Fruit fly (Drosophila melanogaster): ENCODE measurements around the gene Oseg5.
A peak's percentile ranks its signal among the peaks of the same experiment; 100 is the strongest.

Gene Oseg5

DNA sequence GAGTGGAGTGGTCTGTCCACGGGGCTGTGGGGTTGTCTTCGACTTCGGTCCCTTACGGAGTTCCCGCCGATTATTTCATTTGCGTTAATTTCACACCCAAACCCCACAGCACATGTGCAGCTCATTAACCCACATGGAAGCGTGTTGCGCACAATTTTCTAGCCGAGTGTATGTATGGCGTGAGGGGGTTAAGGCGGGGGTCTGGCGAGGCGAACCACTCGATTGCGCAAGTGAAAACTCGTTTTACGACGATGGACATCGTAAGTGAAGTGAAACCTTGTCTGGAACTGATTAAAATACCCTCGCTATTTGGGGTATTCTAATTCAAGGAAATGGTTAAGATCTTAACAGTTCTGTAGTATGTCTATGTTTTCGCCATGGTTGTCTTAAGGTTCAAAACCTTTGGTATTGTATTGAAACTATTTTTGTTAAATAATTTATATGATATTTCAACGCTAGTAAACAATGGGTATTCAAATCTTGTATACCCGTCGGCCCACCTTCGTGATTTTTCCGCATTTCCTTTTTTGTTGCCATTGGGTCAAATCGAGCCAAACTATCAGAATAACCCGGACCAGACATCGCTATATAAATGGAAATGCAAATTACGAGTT is 24.5 kb downstream of the Oseg5 start (continued):
- TF ChIP-seq CG30431 (GFP tag; optimal IDR thresholded peaks at IDR 0.05) (no peak), CG1792 (GFP tag; optimal IDR thresholded peaks at IDR 0.05) (no peak), CG13296 (GFP tag; optimal IDR thresholded peaks at IDR 0.05) (peak; percentile 68), CG8924 (tag; optimal IDR thresholded peaks at IDR 0.05) (peak; percentile 57), CG2889 (GFP tag; IDR thresholded peaks at IDR 0.05) (no peak), scrt (GFP tag; optimal IDR thresholded peaks at IDR 0.05) (no peak), zfh2 (GFP tag; optimal IDR thresholded peaks at IDR 0.05) (no peak), nau (GFP tag; optimal IDR thresholded peaks at IDR 0.05) (peak; percentile 18), dati (GFP tag; IDR thresholded peaks at IDR 0.05) (no peak), CG2199 (GFP tag; IDR thresholded peaks at IDR 0.05) (no peak), Adf1 (GFP tag; IDR thresholded peaks at IDR 0.05) (no peak), CG7271 (tag; optimal IDR thresholded peaks at IDR 0.05) (no peak), lmd (GFP tag; IDR thresholded peaks at IDR 0.05) (peak; percentile 53; the same call in 1 of the 2 replicates), CG15696 (tag; optimal IDR thresholded peaks at IDR 0.05) (no peak), CG14667 (GFP tag; IDR thresholded peaks at IDR 0.05) (0 out of 2 replicates have a peak, but pooled peaks have one; percentile 30), stc (GFP tag; IDR thresholded peaks at IDR 0.05) (0 out of 2 replicates have a peak, but pooled peaks have one; percentile 30), CG2678 (tag; optimal IDR thresholded peaks at IDR 0.05) (peak; percentile 66), Usf (GFP tag; optimal IDR thresholded peaks at IDR 0.05) (no peak), CG9215 (GFP tag; IDR thresholded peaks at IDR 0.05) (0 out of 2 replicates have a peak, but pooled peaks have one; percentile 16), Xbp1 (GFP tag; optimal IDR thresholded peaks at IDR 0.05) (peak; percentile 52), CG3065 (GFP tag; optimal IDR thresholded peaks at IDR 0.05) (no peak), CG7928 (GFP tag; optimal IDR thresholded peaks at IDR 0.05) (no peak), H2.0 (GFP tag; IDR thresholded peaks at IDR 0.05) (peak; percentile 39; the same call in 1 of the 2 replicates), Ssrp (tag; optimal IDR thresholded peaks at IDR 0.05) (peak; percentile 46), Lhr (GFP tag; optimal IDR thresholded peaks at IDR 0.05) (no peak), Tbp (GFP tag; optimal IDR thresholded peaks at IDR 0.05) (no peak), CG16815 (GFP tag; optimal IDR thresholded peaks at IDR 0.05) (no peak), tup (GFP tag; optimal IDR thresholded peaks at IDR 0.05) (peak; percentile 11), CG3995 (GFP tag; optimal IDR thresholded peaks at IDR 0.05) (no peak), D (optimal IDR thresholded peaks at IDR 0.05) (no peak), D (GFP tag; optimal IDR thresholded peaks at IDR 0.05) (peak; percentile 17), CG7372 (GFP tag; IDR thresholded peaks at IDR 0.05) (peak; percentile 48; the same call in 1 of the 2 replicates), CG13424 (tag; optimal IDR thresholded peaks at IDR 0.05) (peak; percentile 55), CG42726 (GFP tag; IDR thresholded peaks at IDR 0.05; ENCODE audit: partially characterized antibody) (no peak), Myb (GFP tag; optimal IDR thresholded peaks at IDR 0.05) (no peak), CG32532 (GFP tag; IDR thresholded peaks at IDR 0.05) (peak; percentile 35; the same call in 1 of the 2 replicates), CG18011 (GFP tag; optimal IDR thresholded peaks at IDR 0.05) (no peak), CG12769 (tag; optimal IDR thresholded peaks at IDR 0.05) (peak; percentile 19), lab (GFP tag; optimal IDR thresholded peaks at IDR 0.05) (peak; percentile 54), otp (GFP tag; IDR thresholded peaks at IDR 0.05) (no peak), E2f1 (GFP tag; IDR thresholded peaks at IDR 0.05) (peak; percentile 55; the same call in 1 of the 2 replicates), CG7839 (tag; optimal IDR thresholded peaks at IDR 0.05) (peak; percentile 62), CG6175 (GFP tag; IDR thresholded peaks at IDR 0.05) (no peak), emc (GFP tag; optimal IDR thresholded peaks at IDR 0.05) (no peak), Bgb (GFP tag; IDR thresholded peaks at IDR 0.05; ENCODE audit: partially characterized antibody) (no peak), jigr1 (GFP tag; IDR thresholded peaks at IDR 0.05) (no peak), pho (GFP tag; optimal IDR thresholded peaks at IDR 0.05) (no peak), CG6689 (GFP tag; IDR thresholded peaks at IDR 0.05) (peak; percentile 59), CG17612 (GFP tag; IDR thresholded peaks at IDR 0.05) (no peak), tx (GFP tag; optimal IDR thresholded peaks at IDR 0.05) (no peak), rib (GFP tag; IDR thresholded peaks at IDR 0.05) (no peak)

Measured in whole organism, embryonic.